2 fruit fly cellular contexts compared by ENCODE assay signal in the genomic region with DNA sequence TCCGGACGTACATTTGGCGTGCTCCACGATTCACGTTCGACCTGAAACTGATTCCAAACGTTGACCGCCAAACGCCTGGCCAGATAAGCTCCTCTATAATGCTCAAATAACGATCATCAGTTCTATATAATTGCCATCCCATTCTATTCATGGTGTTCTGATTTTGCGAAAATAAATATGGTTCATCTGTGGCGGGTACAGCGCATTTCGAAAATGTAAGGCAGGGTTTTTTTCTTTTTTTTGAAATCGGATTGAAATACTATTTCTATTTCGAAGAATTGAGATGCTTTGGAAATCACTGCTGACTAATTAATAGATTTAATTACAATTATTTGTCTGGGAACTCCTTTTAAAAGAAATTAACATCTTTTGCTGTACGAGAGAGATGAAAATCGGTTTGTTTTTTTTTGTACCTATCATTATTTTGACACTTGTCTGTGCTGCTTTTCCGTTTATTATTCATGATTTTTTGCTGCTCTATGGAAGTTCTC.
TF ChIP-seq lines count a peak whose summit lies in the region.

Gene cDIP (minus strand): TSS at position 51 of the 491 bp plus-strand sequence.

- TF ChIP-seq CTCF in whole organism, embryonic (GFP tag; optimal IDR thresholded peaks at IDR 0.05; lab: Kevin White, UChicago): no peak

TF ChIP-seq in whole organism, adult, 20 proteins besides CTCF, POLR2A, EP300 and RAD21:
- TF ChIP-seq CG12768 (GFP tag; optimal IDR thresholded peaks at IDR 0.05; lab: Kevin White, UChicago) (no peak), pad (GFP tag; optimal IDR thresholded peaks at IDR 0.05; lab: Kevin White, UChicago) (no peak), toe (GFP tag; optimal IDR thresholded peaks at IDR 0.05; lab: Kevin White, UChicago) (no peak), kay (GFP tag; lab: Kevin White, UChicago; ENCODE audit: borderline replicate concordance) (peak; percentile 57)

TF ChIP-seq in whole organism, embryonic, 481 proteins besides CTCF, POLR2A, EP300 and RAD21:
- TF ChIP-seq kah (GFP tag; optimal IDR thresholded peaks at IDR 0.05; lab: Kevin White, UChicago): no peak
- TF ChIP-seq Med (GFP tag; lab: Kevin White, UChicago): peak; percentile 16
- TF ChIP-seq CG11695 (GFP tag; IDR thresholded peaks at IDR 0.05; lab: Robert Waterston, UW): 0 out of 3 replicates have a peak, but pooled peaks have one; percentile 14
- TF ChIP-seq Dref (GFP tag; IDR thresholded peaks at IDR 0.05; lab: Robert Waterston, UW): no peak
- no peak for TF ChIP-seq D19A (tag; optimal IDR thresholded peaks at IDR 0.05; lab: Kevin White, UChicago)
- TF ChIP-seq crc (GFP tag; optimal IDR thresholded peaks at IDR 0.05; lab: Kevin White, UChicago): no peak
- peak; percentile 56 for TF ChIP-seq CG12769 (tag; optimal IDR thresholded peaks at IDR 0.05; lab: Kevin White, UChicago)
- TF ChIP-seq chn (GFP tag; optimal IDR thresholded peaks at IDR 0.05; lab: Kevin White, UChicago): no peak
- TF ChIP-seq CG2120 (GFP tag; optimal IDR thresholded peaks at IDR 0.05; lab: Kevin White, UChicago): peak; percentile 42
- TF ChIP-seq slbo (GFP tag; IDR thresholded peaks at IDR 0.05; lab: Robert Waterston, UW): peak; percentile 50
- TF ChIP-seq tin (GFP tag; optimal IDR thresholded peaks at IDR 0.05; lab: Kevin White, UChicago): no peak
- no peak for TF ChIP-seq Mad (GFP tag; optimal IDR thresholded peaks at IDR 0.05; lab: Kevin White, UChicago)
- TF ChIP-seq CoRest (tag; optimal IDR thresholded peaks at IDR 0.05; lab: Kevin White, UChicago): no peak
- no peak; the same call in 1 of the 2 replicates for TF ChIP-seq NFAT (GFP tag; IDR thresholded peaks at IDR 0.05; lab: Robert Waterston, UW)
- no peak for TF ChIP-seq CG30431 (GFP tag; optimal IDR thresholded peaks at IDR 0.05; lab: Kevin White, UChicago)
- no peak for TF ChIP-seq Hey (tag; optimal IDR thresholded peaks at IDR 0.05; lab: Kevin White, UChicago)
- TF ChIP-seq Rfx (GFP tag; IDR thresholded peaks at IDR 0.05; lab: Robert Waterston, UW): peak; percentile 45; the same call in 1 of the 2 replicates
- TF ChIP-seq CG3163 (GFP tag; optimal IDR thresholded peaks at IDR 0.05; lab: Kevin White, UChicago): no peak
- TF ChIP-seq CG4854 (GFP tag; optimal IDR thresholded peaks at IDR 0.05; lab: Kevin White, UChicago): no peak
- peak; percentile 53 for TF ChIP-seq CG9932 (GFP tag; IDR thresholded peaks at IDR 0.05; lab: Robert Waterston, UW)
- TF ChIP-seq da (GFP tag; optimal IDR thresholded peaks at IDR 0.05; lab: Kevin White, UChicago): no peak

Comparison
In these comparisons a context has a peak if more than half of its experiments do, and no peak if none do; other contexts are left out.
1. Of the 1 proteins assayed by ChIP-seq in both whole organism, embryonic and whole organism, adult: peak only in whole organism, embryonic: none; only in whole organism, adult: kay; in both: none; in neither: 0.